1 fruit fly cellular context compared by ENCODE assay signal in genomic region chrX:15818608-15819184, dm6.
A peak's percentile ranks its signal among the peaks of the same experiment; 100 is the strongest.
TF ChIP-seq lines count a peak whose summit lies in the region.

No protein-coding gene starts in this region.

TF ChIP-seq in whole organism, embryonic, 481 proteins besides CTCF, POLR2A, EP300 and RAD21 (continued from another document and continues in another):
- TF ChIP-seq CG18619 (GFP tag; optimal IDR thresholded peaks at IDR 0.05; lab: Kevin White, UChicago) (no peak), CG11504 (tag; optimal IDR thresholded peaks at IDR 0.05; lab: Kevin White, UChicago) (no peak), Hand (GFP tag; optimal IDR thresholded peaks at IDR 0.05; lab: Kevin White, UChicago) (no peak), GATAe (GFP tag; conservative IDR thresholded peaks at IDR 0.05; lab: Robert Waterston, UW) (no peak), Stat92E (GFP tag; optimal IDR thresholded peaks at IDR 0.05; lab: Kevin White, UChicago) (no peak), br (optimal IDR thresholded peaks at IDR 0.05; lab: Kevin White, UChicago) (no peak), btn (GFP tag; optimal IDR thresholded peaks at IDR 0.05; lab: Kevin White, UChicago) (no peak), hkb (optimal IDR thresholded peaks at IDR 0.05; lab: Kevin White, UChicago) (no peak), hkb (GFP tag; IDR thresholded peaks at IDR 0.05; lab: Robert Waterston, UW) (no peak), Spps (tag; optimal IDR thresholded peaks at IDR 0.05; lab: Kevin White, UChicago) (no peak), Vsx1 (GFP tag; optimal IDR thresholded peaks at IDR 0.05; lab: Kevin White, UChicago) (no peak), mld (GFP tag; IDR thresholded peaks at IDR 0.05; lab: Robert Waterston, UW; ENCODE audit: partially characterized antibody) (no peak), CG7556 (GFP tag; optimal IDR thresholded peaks at IDR 0.05; lab: Kevin White, UChicago) (no peak), CG18262 (tag; optimal IDR thresholded peaks at IDR 0.05; lab: Kevin White, UChicago) (no peak), Doc3 (GFP tag; IDR thresholded peaks at IDR 0.05; lab: Robert Waterston, UW; ENCODE audit: partially characterized antibody) (no peak), NFAT (GFP tag; IDR thresholded peaks at IDR 0.05; lab: Robert Waterston, UW) (no peak), Oaz (GFP tag; IDR thresholded peaks at IDR 0.05; lab: Robert Waterston, UW) (0 out of 2 replicates have a peak, but pooled peaks have one; percentile 10), CG7745 (tag; optimal IDR thresholded peaks at IDR 0.05; lab: Kevin White, UChicago) (no peak), CG5180 (GFP tag; optimal IDR thresholded peaks at IDR 0.05; lab: Kevin White, UChicago) (no peak), ssp (GFP tag; IDR thresholded peaks at IDR 0.05; lab: Robert Waterston, UW) (no peak), CG7271 (tag; optimal IDR thresholded peaks at IDR 0.05; lab: Kevin White, UChicago) (no peak), CG1647 (GFP tag; optimal IDR thresholded peaks at IDR 0.05; lab: Kevin White, UChicago) (no peak), CG10321 (GFP tag; IDR thresholded peaks at IDR 0.05; lab: Robert Waterston, UW) (no peak), CG15479 (GFP tag; optimal IDR thresholded peaks at IDR 0.05; lab: Kevin White, UChicago) (no peak), CHES-1-like (GFP tag; optimal IDR thresholded peaks at IDR 0.05; lab: Kevin White, UChicago) (no peak), tx (GFP tag; optimal IDR thresholded peaks at IDR 0.05; lab: Kevin White, UChicago) (no peak), CG1792 (GFP tag; optimal IDR thresholded peaks at IDR 0.05; lab: Kevin White, UChicago) (no peak), ems (GFP tag; optimal IDR thresholded peaks at IDR 0.05; lab: Kevin White, UChicago) (no peak), crc (GFP tag; optimal IDR thresholded peaks at IDR 0.05; lab: Kevin White, UChicago) (no peak), CG31388 (GFP tag; optimal IDR thresholded peaks at IDR 0.05; lab: Kevin White, UChicago) (no peak), nom (GFP tag; optimal IDR thresholded peaks at IDR 0.05; lab: Kevin White, UChicago) (no peak), Poxn (GFP tag; IDR thresholded peaks at IDR 0.05; lab: Robert Waterston, UW) (no peak), Elba2 (GFP tag; optimal IDR thresholded peaks at IDR 0.05; lab: Kevin White, UChicago) (no peak), sqz (GFP tag; optimal IDR thresholded peaks at IDR 0.05; lab: Kevin White, UChicago) (no peak), CG9727 (GFP tag; optimal IDR thresholded peaks at IDR 0.05; lab: Kevin White, UChicago) (no peak), Fer2 (tag; optimal IDR thresholded peaks at IDR 0.05; lab: Kevin White, UChicago) (no peak), CG15269 (tag; optimal IDR thresholded peaks at IDR 0.05; lab: Kevin White, UChicago) (no peak), sens (GFP tag; lab: Kevin White, UChicago) (peak; percentile 89), dmrt11E (tag; optimal IDR thresholded peaks at IDR 0.05; lab: Kevin White, UChicago) (peak; percentile 46), CG8281 (tag; optimal IDR thresholded peaks at IDR 0.05; lab: Kevin White, UChicago) (no peak), CG4404 (GFP tag; IDR thresholded peaks at IDR 0.05; lab: Robert Waterston, UW) (no peak), CG30431 (GFP tag; optimal IDR thresholded peaks at IDR 0.05; lab: Kevin White, UChicago) (no peak), Pdp1 (GFP tag; optimal IDR thresholded peaks at IDR 0.05; lab: Kevin White, UChicago) (no peak), Adf1 (GFP tag; IDR thresholded peaks at IDR 0.05; lab: Robert Waterston, UW) (no peak), MESR4 (GFP tag; optimal IDR thresholded peaks at IDR 0.05; lab: Kevin White, UChicago) (no peak), ato (GFP tag; IDR thresholded peaks at IDR 0.05; lab: Robert Waterston, UW; ENCODE audit: partially characterized antibody) (no peak), Hey (tag; optimal IDR thresholded peaks at IDR 0.05; lab: Kevin White, UChicago) (no peak), CG7839 (tag; optimal IDR thresholded peaks at IDR 0.05; lab: Kevin White, UChicago) (no peak), CG14441 (GFP tag; IDR thresholded peaks at IDR 0.05; lab: Robert Waterston, UW) (0 out of 2 replicates have a peak, but pooled peaks have one; percentile 6), NC2α (GFP tag; optimal IDR thresholded peaks at IDR 0.05; lab: Kevin White, UChicago) (no peak), TFAM (GFP tag; optimal IDR thresholded peaks at IDR 0.05; lab: Kevin White, UChicago) (no peak), Gug (GFP tag; IDR thresholded peaks at IDR 0.05; lab: Robert Waterston, UW) (no peak), CG43689 (GFP tag; IDR thresholded peaks at IDR 0.05; lab: Robert Waterston, UW) (no peak), cg (GFP tag; optimal IDR thresholded peaks at IDR 0.05; lab: Kevin White, UChicago) (no peak), seq (GFP tag; IDR thresholded peaks at IDR 0.05; lab: Robert Waterston, UW) (peak; percentile 56; the same call in 1 of the 2 replicates), Sin3A (optimal IDR thresholded peaks at IDR 0.05; lab: Kevin White, UChicago) (no peak), CG1233 (GFP tag; optimal IDR thresholded peaks at IDR 0.05; lab: Kevin White, UChicago) (peak; percentile 14), CG17186 (GFP tag; optimal IDR thresholded peaks at IDR 0.05; lab: Kevin White, UChicago) (no peak), CoRest (tag; optimal IDR thresholded peaks at IDR 0.05; lab: Kevin White, UChicago) (no peak), Kr (GFP tag; optimal IDR thresholded peaks at IDR 0.05; lab: Kevin White, UChicago) (peak; percentile 70), CG4820 (GFP tag; optimal IDR thresholded peaks at IDR 0.05; lab: Kevin White, UChicago) (no peak), ind (GFP tag; optimal IDR thresholded peaks at IDR 0.05; lab: Kevin White, UChicago) (peak; percentile 29), Atf3 (GFP tag; optimal IDR thresholded peaks at IDR 0.05; lab: Kevin White, UChicago) (no peak), CG31441 (GFP tag; IDR thresholded peaks at IDR 0.05; lab: Robert Waterston, UW) (no peak), CG10431 (GFP tag; optimal IDR thresholded peaks at IDR 0.05; lab: Kevin White, UChicago) (no peak), CG10267 (tag; optimal IDR thresholded peaks at IDR 0.05; lab: Kevin White, UChicago) (no peak), ken (GFP tag; IDR thresholded peaks at IDR 0.05; lab: Robert Waterston, UW) (no peak), scrt (GFP tag; optimal IDR thresholded peaks at IDR 0.05; lab: Kevin White, UChicago) (no peak), ranshi (GFP tag; IDR thresholded peaks at IDR 0.05; lab: Robert Waterston, UW) (no peak), CG11456 (GFP tag; IDR thresholded peaks at IDR 0.05; lab: Robert Waterston, UW) (no peak), CG33213 (GFP tag; optimal IDR thresholded peaks at IDR 0.05; lab: Kevin White, UChicago) (no peak), bsh (GFP tag; optimal IDR thresholded peaks at IDR 0.05; lab: Kevin White, UChicago) (no peak), dimm (GFP tag; IDR thresholded peaks at IDR 0.05; lab: Robert Waterston, UW) (no peak), Sox100B (GFP tag; optimal IDR thresholded peaks at IDR 0.05; lab: Kevin White, UChicago) (no peak), CG10274 (GFP tag; optimal IDR thresholded peaks at IDR 0.05; lab: Kevin White, UChicago) (no peak), schlank (tag; optimal IDR thresholded peaks at IDR 0.05; lab: Kevin White, UChicago) (no peak), exex (tag; optimal IDR thresholded peaks at IDR 0.05; lab: Kevin White, UChicago) (no peak), CG7357 (GFP tag; IDR thresholded peaks at IDR 0.05; lab: Robert Waterston, UW) (no peak), Sox102F (GFP tag; optimal IDR thresholded peaks at IDR 0.05; lab: Kevin White, UChicago) (no peak), Dip3 (GFP tag; optimal IDR thresholded peaks at IDR 0.05; lab: Kevin White, UChicago) (no peak), zfh1 (GFP tag; IDR thresholded peaks at IDR 0.05; lab: Robert Waterston, UW) (0 out of 3 replicates have a peak, but pooled peaks have one; percentile 39), usp (GFP tag; optimal IDR thresholded peaks at IDR 0.05; lab: Kevin White, UChicago) (no peak), Opbp (GFP tag; IDR thresholded peaks at IDR 0.05; lab: Robert Waterston, UW; ENCODE audit: partially characterized antibody) (no peak), CG14050 (GFP tag; IDR thresholded peaks at IDR 0.05; lab: Robert Waterston, UW) (no peak), gcm (GFP tag; optimal IDR thresholded peaks at IDR 0.05; lab: Kevin White, UChicago) (no peak), Abd-B (GFP tag; optimal IDR thresholded peaks at IDR 0.05; lab: Kevin White, UChicago) (no peak), CG34224 (GFP tag; IDR thresholded peaks at IDR 0.05; lab: Robert Waterston, UW; ENCODE audit: partially characterized antibody) (no peak), disco-r (GFP tag; optimal IDR thresholded peaks at IDR 0.05; lab: Kevin White, UChicago) (no peak), CG13123 (GFP tag; optimal IDR thresholded peaks at IDR 0.05; lab: Kevin White, UChicago) (no peak), Atf-2 (GFP tag; optimal IDR thresholded peaks at IDR 0.05; lab: Kevin White, UChicago) (no peak), BEAF-32 (GFP tag; optimal IDR thresholded peaks at IDR 0.05; lab: Kevin White, UChicago) (no peak), slbo (GFP tag; IDR thresholded peaks at IDR 0.05; lab: Robert Waterston, UW) (peak; percentile 50; the same call in 1 of the 2 replicates), CG9609 (GFP tag; optimal IDR thresholded peaks at IDR 0.05; lab: Kevin White, UChicago) (peak; percentile 1), Mrtf (GFP tag; IDR thresholded peaks at IDR 0.05; lab: Robert Waterston, UW) (no peak), CG2116 (GFP tag; optimal IDR thresholded peaks at IDR 0.05; lab: Kevin White, UChicago) (no peak), CG30403 (GFP tag; optimal IDR thresholded peaks at IDR 0.05; lab: Kevin White, UChicago) (peak; percentile 31), ci (GFP tag; IDR thresholded peaks at IDR 0.05; lab: Robert Waterston, UW) (no peak), tin (GFP tag; optimal IDR thresholded peaks at IDR 0.05; lab: Kevin White, UChicago) (no peak), Ada2b (GFP tag; IDR thresholded peaks at IDR 0.05; lab: Robert Waterston, UW) (peak; percentile 39; the same call in 1 of the 2 replicates), peb (GFP tag; IDR thresholded peaks at IDR 0.05; lab: Robert Waterston, UW) (no peak), CG12744 (GFP tag; optimal IDR thresholded peaks at IDR 0.05; lab: Kevin White, UChicago) (no peak), CG10959 (GFP tag; IDR thresholded peaks at IDR 0.05; lab: Robert Waterston, UW) (no peak), Hmx (GFP tag; optimal IDR thresholded peaks at IDR 0.05; lab: Kevin White, UChicago) (no peak), sc (optimal IDR thresholded peaks at IDR 0.05; lab: Kevin White, UChicago) (no peak), sc (GFP tag; optimal IDR thresholded peaks at IDR 0.05; lab: Kevin White, UChicago) (no peak), Fer1 (GFP tag; optimal IDR thresholded peaks at IDR 0.05; lab: Kevin White, UChicago) (peak; percentile 25), sug (tag; optimal IDR thresholded peaks at IDR 0.05; lab: Kevin White, UChicago) (no peak), sens-2 (GFP tag; IDR thresholded peaks at IDR 0.05; lab: Robert Waterston, UW) (no peak), Hr78 (GFP tag; optimal IDR thresholded peaks at IDR 0.05; lab: Kevin White, UChicago) (no peak), unpg (GFP tag; optimal IDR thresholded peaks at IDR 0.05; lab: Kevin White, UChicago) (no peak), h (optimal IDR thresholded peaks at IDR 0.05; lab: Kevin White, UChicago) (no peak), CG4617 (GFP tag; optimal IDR thresholded peaks at IDR 0.05; lab: Kevin White, UChicago; ENCODE audit: borderline replicate concordance) (no peak), CG8388 (GFP tag; optimal IDR thresholded peaks at IDR 0.05; lab: Kevin White, UChicago) (no peak), Lpt (GFP tag; optimal IDR thresholded peaks at IDR 0.05; lab: Kevin White, UChicago) (no peak), CG3847 (GFP tag; IDR thresholded peaks at IDR 0.05; lab: Robert Waterston, UW) (no peak), inv (GFP tag; IDR thresholded peaks at IDR 0.05; lab: Robert Waterston, UW; ENCODE audit: partially characterized antibody) (no peak), NC2β (GFP tag; optimal IDR thresholded peaks at IDR 0.05; lab: Kevin White, UChicago) (no peak), CG8924 (tag; optimal IDR thresholded peaks at IDR 0.05; lab: Kevin White, UChicago) (no peak), ewg (GFP tag; optimal IDR thresholded peaks at IDR 0.05; lab: Kevin White, UChicago) (no peak), CG8944 (GFP tag; optimal IDR thresholded peaks at IDR 0.05; lab: Kevin White, UChicago) (no peak), bbx (GFP tag; IDR thresholded peaks at IDR 0.05; lab: Robert Waterston, UW; ENCODE audit: partially characterized antibody) (no peak), CG15696 (tag; optimal IDR thresholded peaks at IDR 0.05; lab: Kevin White, UChicago) (peak; percentile 24), CG11695 (GFP tag; IDR thresholded peaks at IDR 0.05; lab: Robert Waterston, UW) (0 out of 3 replicates have a peak, but pooled peaks have one; percentile 14), Side (GFP tag; optimal IDR thresholded peaks at IDR 0.05; lab: Kevin White, UChicago) (no peak), CG16863 (GFP tag; optimal IDR thresholded peaks at IDR 0.05; lab: Kevin White, UChicago) (no peak), HHEX (GFP tag; optimal IDR thresholded peaks at IDR 0.05; lab: Kevin White, UChicago) (no peak), CG12942 (GFP tag; optimal IDR thresholded peaks at IDR 0.05; lab: Kevin White, UChicago) (no peak), CG13624 (GFP tag; optimal IDR thresholded peaks at IDR 0.05; lab: Kevin White, UChicago) (no peak), CG9437 (GFP tag; optimal IDR thresholded peaks at IDR 0.05; lab: Kevin White, UChicago) (no peak), Drgx (GFP tag; IDR thresholded peaks at IDR 0.05; lab: Robert Waterston, UW) (no peak), Dref (GFP tag; IDR thresholded peaks at IDR 0.05; lab: Robert Waterston, UW) (no peak), CG1529 (GFP tag; optimal IDR thresholded peaks at IDR 0.05; lab: Kevin White, UChicago) (no peak), CG7987 (GFP tag; optimal IDR thresholded peaks at IDR 0.05; lab: Kevin White, UChicago) (no peak), cad (GFP tag; optimal IDR thresholded peaks at IDR 0.05; lab: Kevin White, UChicago) (no peak), CG3726 (GFP tag; IDR thresholded peaks at IDR 0.05; lab: Robert Waterston, UW) (no peak), stwl (tag; optimal IDR thresholded peaks at IDR 0.05; lab: Kevin White, UChicago) (no peak), Lim3 (GFP tag; IDR thresholded peaks at IDR 0.05; lab: Robert Waterston, UW) (no peak), gt (GFP tag; IDR thresholded peaks at IDR 0.05; lab: Robert Waterston, UW) (no peak), CG18599 (GFP tag; optimal IDR thresholded peaks at IDR 0.05; lab: Kevin White, UChicago) (no peak), wor (GFP tag; IDR thresholded peaks at IDR 0.05; lab: Robert Waterston, UW) (no peak)
